Worm (Caenorhabditis elegans): Measurements from ENCODE around the gene chil-11.

chil-11 gene

ce11 chrIV:5741045-5741444, at the start of gene chil-11:
Gene chil-11 (plus strand): TSS chrIV:5741345.
- TF ChIP-seq him-1 (tag; optimal IDR thresholded peaks at IDR 0.05) (no peak), dao-5 (tag; optimal IDR thresholded peaks at IDR 0.05) (no peak), W03F9.2 (tag; optimal IDR thresholded peaks at IDR 0.05) (no peak)

ce11 chrIV:5700372-5700771, 40.8 kb upstream of the chil-11 start:
- TF ChIP-seq W03F9.2 (tag; optimal IDR thresholded peaks at IDR 0.05) (no peak), dao-5 (tag; optimal IDR thresholded peaks at IDR 0.05) (no peak), him-1 (tag; optimal IDR thresholded peaks at IDR 0.05) (no peak)

ce11 chrIV:5701646-5702045, 39.5 kb upstream of the chil-11 start:
- TF ChIP-seq W03F9.2 (tag; optimal IDR thresholded peaks at IDR 0.05) (no peak), dao-5 (tag; optimal IDR thresholded peaks at IDR 0.05) (no peak), him-1 (tag; optimal IDR thresholded peaks at IDR 0.05) (no peak)

- TF ChIP-seq W03F9.2 (tag; optimal IDR thresholded peaks at IDR 0.05) (no peak), him-1 (tag; optimal IDR thresholded peaks at IDR 0.05) (no peak), dao-5 (tag; optimal IDR thresholded peaks at IDR 0.05) (no peak)
Observed at ce11 chrIV:5703443-5703842, 37.7 kb upstream of the chil-11 start, which contains the start of the genes C55C3.73 and perm-5. Gene C55C3.73 (minus strand): TSS chrIV:5703451. Gene perm-5 (minus strand): TSS chrIV:5703468.

- TF ChIP-seq W03F9.2 (tag; optimal IDR thresholded peaks at IDR 0.05) (no peak), him-1 (tag; optimal IDR thresholded peaks at IDR 0.05) (no peak), dao-5 (tag; optimal IDR thresholded peaks at IDR 0.05) (no peak)
Observed at ce11 chrIV:5703917-5704316, 37.2 kb upstream of the chil-11 start.

- TF ChIP-seq dao-5 (tag; optimal IDR thresholded peaks at IDR 0.05) (no peak), W03F9.2 (tag; optimal IDR thresholded peaks at IDR 0.05) (no peak), him-1 (tag; optimal IDR thresholded peaks at IDR 0.05) (no peak)
Observed at ce11 chrIV:5706603-5707002, 34.5 kb upstream of the chil-11 start.

- no peak for TF ChIP-seq him-1 (tag; optimal IDR thresholded peaks at IDR 0.05)
- TF ChIP-seq W03F9.2 (tag; optimal IDR thresholded peaks at IDR 0.05) = no peak
- no peak for TF ChIP-seq dao-5 (tag; optimal IDR thresholded peaks at IDR 0.05)
Observed at ce11 chrIV:5708796-5709195, 32.3 kb upstream of the chil-11 start, which contains the start of gene C55C3.1. Gene C55C3.1 (plus strand): TSS chrIV:5709096.

- TF ChIP-seq him-1 (tag; optimal IDR thresholded peaks at IDR 0.05) = no peak
- no peak for TF ChIP-seq W03F9.2 (tag; optimal IDR thresholded peaks at IDR 0.05)
- no peak for TF ChIP-seq dao-5 (tag; optimal IDR thresholded peaks at IDR 0.05)
Observed at ce11 chrIV:5715341-5716112, 25.6 kb upstream of the chil-11 start.

- no peak for TF ChIP-seq W03F9.2 (tag; optimal IDR thresholded peaks at IDR 0.05)
- no peak for TF ChIP-seq him-1 (tag; optimal IDR thresholded peaks at IDR 0.05)
- no peak for TF ChIP-seq dao-5 (tag; optimal IDR thresholded peaks at IDR 0.05)
Observed at ce11 chrIV:5723659-5724058, 17.5 kb upstream of the chil-11 start.

ce11 chrIV:5725300-5725699, 15.8 kb upstream of the chil-11 start, which contains the start of gene H35B03.1:
Gene H35B03.1 (plus strand): TSS chrIV:5725600.
- no peak for TF ChIP-seq him-1 (tag; optimal IDR thresholded peaks at IDR 0.05)
- TF ChIP-seq W03F9.2 (tag; optimal IDR thresholded peaks at IDR 0.05) = no peak
- no peak for TF ChIP-seq dao-5 (tag; optimal IDR thresholded peaks at IDR 0.05)

ce11 chrIV:5731597-5731996, 9.5 kb upstream of the chil-11 start, which contains the start of gene H35B03.2:
Gene H35B03.2 (minus strand): TSS chrIV:5731674.
- no peak for TF ChIP-seq him-1 (tag; optimal IDR thresholded peaks at IDR 0.05)
- no peak for TF ChIP-seq dao-5 (tag; optimal IDR thresholded peaks at IDR 0.05)
- TF ChIP-seq W03F9.2 (tag; optimal IDR thresholded peaks at IDR 0.05) = no peak

- TF ChIP-seq dao-5 (tag; optimal IDR thresholded peaks at IDR 0.05) (no peak), W03F9.2 (tag; optimal IDR thresholded peaks at IDR 0.05) (no peak), him-1 (tag; optimal IDR thresholded peaks at IDR 0.05) (no peak)
Observed at ce11 chrIV:5734720-5735119, 6.4 kb upstream of the chil-11 start, which contains the start of gene cpg-18. Gene cpg-18 (plus strand): TSS chrIV:5735020.

- TF ChIP-seq W03F9.2 (tag; optimal IDR thresholded peaks at IDR 0.05) (no peak), dao-5 (tag; optimal IDR thresholded peaks at IDR 0.05) (no peak), him-1 (tag; optimal IDR thresholded peaks at IDR 0.05) (no peak)
Observed at ce11 chrIV:5744114-5744513, 3.0 kb downstream of the chil-11 start, which contains the start of gene C45E5.1. Gene C45E5.1 (plus strand): TSS chrIV:5744403.

ce11 chrIV:5749874-5750273, 8.7 kb downstream of the chil-11 start:
- TF ChIP-seq him-1 (tag; optimal IDR thresholded peaks at IDR 0.05) (no peak), dao-5 (tag; optimal IDR thresholded peaks at IDR 0.05) (no peak), W03F9.2 (tag; optimal IDR thresholded peaks at IDR 0.05) (no peak)

Measured in whole organism, L4/young adult.